Worm (Caenorhabditis elegans): Measurements from ENCODE around the gene F48G7.10.

DNA sequence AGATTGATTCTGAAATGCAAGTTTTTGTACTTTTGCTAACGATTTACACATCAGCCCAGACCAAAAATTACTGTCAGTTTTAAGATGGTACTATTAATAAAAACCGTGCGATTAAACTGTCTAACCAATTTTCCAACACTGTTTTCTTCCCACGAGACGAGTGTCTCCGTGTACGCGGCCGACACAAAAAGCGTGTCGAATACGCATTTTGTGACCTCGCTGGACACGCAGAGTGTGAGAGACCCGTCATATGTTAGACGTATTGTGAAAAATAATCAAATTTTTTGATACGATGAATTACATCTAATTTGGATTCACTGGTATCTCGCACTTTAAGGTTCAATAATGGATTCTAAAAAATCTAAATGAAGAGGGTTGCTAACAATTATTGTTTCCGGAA is 875 bp upstream of the F48G7.10 start:
- TF ChIP-seq zag-1 (tag; optimal IDR thresholded peaks at IDR 0.05) = no peak
- TF ChIP-seq ztf-11 (tag; optimal IDR thresholded peaks at IDR 0.05) = no peak
- TF ChIP-seq mdl-1 (tag; optimal IDR thresholded peaks at IDR 0.05) = no peak
- peak; percentile 47 for TF ChIP-seq crh-2 (tag; optimal IDR thresholded peaks at IDR 0.05)
- no peak for TF ChIP-seq blmp-1 (tag; optimal IDR thresholded peaks at IDR 0.05; ENCODE audit: insufficient read depth)
- TF ChIP-seq skn-1 (tag; optimal IDR thresholded peaks at IDR 0.05) = no peak
- TF ChIP-seq nhr-237 (tag; optimal IDR thresholded peaks at IDR 0.05) = no peak
- TF ChIP-seq nhr-25 (tag; optimal IDR thresholded peaks at IDR 0.05) = peak; percentile 25
- peak; percentile 31 for TF ChIP-seq gmeb-1 (tag; optimal IDR thresholded peaks at IDR 0.05)
- no peak for TF ChIP-seq ztf-1 (GFP tag; conservative IDR thresholded peaks at IDR 0.05)
- TF ChIP-seq egl-27 (tag; optimal IDR thresholded peaks at IDR 0.05) = no peak
- TF ChIP-seq mbf-1 (tag; optimal IDR thresholded peaks at IDR 0.05) = no peak

Measured in whole organism, L2 larva.